Worm (Caenorhabditis elegans) whole organism, L3 larva: Measurements from ENCODE around the gene C30F2.5.

Experiments
- ceh-9 ChIP-seq: sonication (generic microtip); optimal IDR thresholded peaks from 2 replicates; lab custom pipeline; 2018; ENCODE audit warnings: missing biosample characterization, missing genetic modification characterization
- elt-3 ChIP-seq, 3 experiments: fragments of 150-350 bp in 1 of 3; sonication (generic microtip) in 2 of 3; optimal IDR thresholded peaks; 2 replicates in 2 of 3; 4 replicates in 1 of 3; lab custom pipeline; 2014 to 2017; ENCODE audit warnings: missing biosample characterization in 3 of 3, missing genetic modification characterization in 3 of 3
- nhr-12 ChIP-seq: fragments of 150-350 bp; optimal IDR thresholded peaks from 2 replicates; lab custom pipeline; 2014; ENCODE audit warnings: missing biosample characterization, missing genetic modification characterization
- nhr-25 ChIP-seq: sonication (generic microtip); optimal IDR thresholded peaks from 2 replicates; lab custom pipeline; 2017; ENCODE audit warnings: missing biosample characterization, missing genetic modification characterization
- skn-1 ChIP-seq: fragments of 150-350 bp; optimal IDR thresholded peaks from 2 replicates; lab custom pipeline; 2014; ENCODE audit warnings: missing biosample characterization, missing genetic modification characterization
- unc-39 ChIP-seq: sonication (generic microtip); optimal IDR thresholded peaks from 4 replicates; lab custom pipeline; 2017; ENCODE audit warnings: missing biosample characterization, missing genetic modification characterization
- unc-62 ChIP-seq: fragments of 150-350 bp; sonication (generic microtip); optimal IDR thresholded peaks from 4 replicates; lab custom pipeline; 2014; ENCODE audit warnings: missing biosample characterization, missing genetic modification reagents, missing genetic modification characterization
- ztf-4 ChIP-seq: fragments of 150-350 bp; optimal IDR thresholded peaks from 2 replicates; lab custom pipeline; 2014; ENCODE audit warnings: missing biosample characterization, missing genetic modification characterization

DNA sequence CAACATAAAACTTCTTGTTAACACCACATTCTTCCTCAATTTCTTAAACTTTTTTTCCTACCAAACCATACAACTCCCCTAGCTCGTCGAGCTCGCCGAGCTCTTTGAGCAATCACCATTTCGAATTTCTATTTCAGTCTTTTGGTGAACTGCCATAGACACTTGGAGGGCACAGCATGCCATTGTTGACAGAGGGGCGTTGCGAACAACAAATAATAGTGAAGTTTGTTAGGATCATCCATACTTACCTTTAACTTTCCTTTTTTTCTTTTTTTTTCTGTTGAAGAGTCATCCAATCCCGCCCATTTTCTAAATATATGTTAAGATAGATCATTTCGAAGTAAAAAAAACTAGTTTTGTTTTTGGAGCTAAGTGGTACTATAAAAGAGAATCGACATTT, 12.4 kb upstream of the C30F2.5 start, which contains the start of gene idpp-14:
- no peak for TF ChIP-seq nhr-12 (tag; lab: Kevin White, UChicago)
- no peak for TF ChIP-seq ceh-9 (tag; lab: Kevin White, UChicago)
- no peak for TF ChIP-seq nhr-25 (tag; lab: Kevin White, UChicago)
- TF ChIP-seq ztf-4 (tag; lab: Kevin White, UChicago): no peak
- no peak for TF ChIP-seq unc-62 (GFP tag; lab: Kevin White, UChicago)
- TF ChIP-seq elt-3 (tag; optimal IDR thresholded peaks at IDR 0.05; lab: Kevin White, UChicago): no peak
- TF ChIP-seq skn-1 (tag; lab: Kevin White, UChicago): no peak
- TF ChIP-seq unc-39 (tag; lab: Kevin White, UChicago): no peak
